Fruit fly (Drosophila melanogaster): ENCODE data around the gene CG3823.

CG3823 gene

dm6 chrX:6351917-6352768 is 48.4 kb downstream of the CG3823 start:
- TF ChIP-seq CTCF (optimal IDR thresholded peaks at IDR 0.05) (no peak), CG8478 (optimal IDR thresholded peaks at IDR 0.05) (no peak)

- TF ChIP-seq CTCF (optimal IDR thresholded peaks at IDR 0.05) = no peak
- TF ChIP-seq CG8478 (optimal IDR thresholded peaks at IDR 0.05) = no peak
These were observed 49.2 kb downstream of the CG3823 start for dm6 chrX:6352769-6353612.

DNA sequence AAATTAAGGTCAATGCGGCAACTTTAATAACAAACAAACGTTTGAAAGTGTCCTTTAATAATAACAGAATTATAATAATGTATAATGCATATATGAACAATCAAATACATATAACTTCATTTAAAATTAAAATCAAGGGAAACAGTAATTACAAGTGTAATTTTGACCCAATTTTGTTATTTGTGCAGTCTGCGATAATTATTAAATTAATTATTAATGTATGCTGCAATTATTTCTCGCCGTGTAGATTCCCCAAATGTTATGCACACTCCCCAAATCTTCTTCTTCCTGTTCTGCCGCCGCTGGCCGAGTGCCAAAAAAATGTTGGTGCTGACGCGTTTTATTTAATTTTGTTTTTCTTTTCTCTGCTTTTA is 49.8 kb downstream of the CG3823 start:
- TF ChIP-seq CG8478 (optimal IDR thresholded peaks at IDR 0.05) = no peak
- TF ChIP-seq CTCF (optimal IDR thresholded peaks at IDR 0.05) = no peak

- no peak for TF ChIP-seq CTCF (optimal IDR thresholded peaks at IDR 0.05)
- no peak for TF ChIP-seq CG8478 (optimal IDR thresholded peaks at IDR 0.05)
These were observed 50.4 kb downstream of the CG3823 start for dm6 chrX:6354163-6354562.

DNA sequence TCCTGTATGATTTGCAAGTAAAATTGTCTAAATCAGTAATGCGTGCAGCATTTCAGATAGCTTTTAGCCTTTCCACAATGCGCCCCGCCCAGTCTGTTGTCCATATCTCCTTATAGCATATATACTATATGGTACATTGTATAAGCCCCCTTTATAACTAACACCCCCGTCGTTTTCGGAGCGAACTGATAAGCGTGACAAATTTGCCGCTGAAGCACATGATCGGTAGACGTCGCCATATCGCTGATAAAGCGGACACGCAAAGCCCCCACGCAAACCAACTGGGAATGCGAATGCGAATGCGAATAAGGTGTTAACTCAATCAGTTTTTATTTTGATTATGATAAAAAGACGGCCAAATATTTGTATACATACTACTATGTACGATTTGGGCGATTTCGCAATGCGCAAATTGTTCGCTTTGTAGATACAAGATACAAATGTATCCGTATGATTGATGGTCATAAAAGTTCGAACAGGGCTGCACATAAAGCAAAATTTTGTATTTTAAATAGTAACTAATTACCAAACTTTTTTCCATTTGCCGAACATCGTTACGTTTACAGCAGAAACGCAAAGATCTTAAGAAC is 51.4 kb downstream of the CG3823 start:
- TF ChIP-seq CTCF (optimal IDR thresholded peaks at IDR 0.05) (no peak), CG8478 (optimal IDR thresholded peaks at IDR 0.05) (no peak)
